Worm (Caenorhabditis elegans) whole organism, early embryonic: ENCODE results near the gene slcr-46.1.

Experiments used
- B0310.2 ChIP-seq: sonication (generic microtip); optimal IDR thresholded peaks from 2 replicates; lab custom pipeline; 2016; ENCODE audit warnings: mild to moderate bottlenecking, missing genetic modification characterization, missing compliant biosample characterization
- F13C5.2 ChIP-seq: sonication (generic microtip); optimal IDR thresholded peaks from 2 replicates; lab custom pipeline; 2017; ENCODE audit warnings: mild to moderate bottlenecking, missing genetic modification characterization, inconsistent platforms, missing compliant biosample characterization
- aly-1 ChIP-seq: sonication (generic microtip); optimal IDR thresholded peaks from 2 replicates; lab custom pipeline; 2016; ENCODE audit warnings: missing genetic modification characterization, missing compliant biosample characterization
- ama-1 ChIP-seq: fragments of 150-350 bp; optimal IDR thresholded peaks from 2 replicates; lab custom pipeline; 2014
- ceh-13 ChIP-seq: fragments of 200-800 bp; sonication (Bioruptor generic); optimal IDR thresholded peaks from 2 replicates; lab custom pipeline; 2018; ENCODE audit warnings: mild to moderate bottlenecking, missing genetic modification characterization, missing compliant biosample characterization
- ceh-36 ChIP-seq: sonication (generic microtip); optimal IDR thresholded peaks from 2 replicates; lab custom pipeline; 2016; ENCODE audit warnings: missing genetic modification characterization, inconsistent platforms, missing compliant biosample characterization
- ets-7 ChIP-seq: sonication (generic microtip); optimal IDR thresholded peaks from 2 replicates; lab custom pipeline; 2016; ENCODE audit warnings: missing genotype, missing genetic modification characterization, missing compliant biosample characterization
- flt-1 ChIP-seq: fragments of 200-800 bp; sonication (Bioruptor generic); IDR thresholded peaks from 2 replicates; pipeline ENCODE4 v1.3.6; 2022; ENCODE audit warnings: missing genetic modification characterization, missing compliant biosample characterization
- hmbx-1 ChIP-seq: sonication (generic microtip); optimal IDR thresholded peaks from 2 replicates; lab custom pipeline; 2016; ENCODE audit warnings: mild to moderate bottlenecking, missing genetic modification characterization, missing compliant biosample characterization
- hmg-4 ChIP-seq: fragments of 200-800 bp; sonication (Bioruptor generic); optimal IDR thresholded peaks from 2 replicates; lab custom pipeline; 2018; ENCODE audit warnings: mild to moderate bottlenecking, missing genetic modification characterization, missing compliant biosample characterization
- hnd-1 ChIP-seq: sonication (generic microtip); optimal IDR thresholded peaks from 2 replicates; lab custom pipeline; 2016; ENCODE audit warnings: missing genetic modification characterization, missing compliant biosample characterization
- pes-1 ChIP-seq: fragments of 200-800 bp; sonication (Bioruptor generic); IDR thresholded peaks from 2 replicates; pipeline ENCODE4 v1.3.6; 2022; ENCODE audit warnings: missing genetic modification reagents, missing genetic modification characterization, missing compliant biosample characterization
- scrt-1 ChIP-seq: fragments of 200-800 bp; sonication (Bioruptor generic); IDR thresholded peaks from 2 replicates; pipeline ENCODE4 v1.3.6; 2022; ENCODE audit warnings: missing genetic modification characterization, missing compliant biosample characterization
- sea-1 ChIP-seq: fragments of 200-800 bp; sonication (Bioruptor generic); conservative IDR thresholded peaks from 2 replicates; pipeline ENCODE4 v1.3.6; 2022; ENCODE audit warnings: missing genetic modification characterization, missing compliant biosample characterization
- tbx-11 ChIP-seq: fragments of 200-800 bp; sonication (Bioruptor generic); IDR thresholded peaks from 2 replicates; pipeline ENCODE4 v1.3.6; 2022; ENCODE audit warnings: missing genetic modification characterization, missing compliant biosample characterization
- tbx-37 ChIP-seq: fragments of 200-800 bp; sonication (Bioruptor generic); conservative IDR thresholded peaks from 2 replicates; pipeline ENCODE4 v1.3.6; 2022; ENCODE audit warnings: missing genetic modification reagents, missing genetic modification characterization, missing compliant biosample characterization
- tra-4 ChIP-seq: sonication (generic microtip); optimal IDR thresholded peaks from 2 replicates; lab custom pipeline; 2017; ENCODE audit warnings: missing genetic modification characterization, missing compliant biosample characterization

slcr-46.1 gene

ce11 chrX:4654057-4654456, 21.9 kb downstream of the slcr-46.1 start, which contains the start of gene ceh-1:
Gene ceh-1 (minus strand): TSS chrX:4654157.
- no peak for TF ChIP-seq scrt-1 (GFP tag; lab: Robert Waterston, UW)
- TF ChIP-seq ets-7 (tag; lab: Kevin White, UChicago): no peak
- no peak for TF ChIP-seq hmg-4 (GFP tag; lab: Kevin White, UChicago)

- TF ChIP-seq F13C5.2 (tag; lab: Kevin White, UChicago): no peak
- TF ChIP-seq tbx-11 (GFP tag; lab: Robert Waterston, UW): no peak
- TF ChIP-seq pes-1 (GFP tag; lab: Robert Waterston, UW): no peak
- no peak for TF ChIP-seq hmg-4 (GFP tag; lab: Kevin White, UChicago)
- TF ChIP-seq B0310.2 (tag; lab: Kevin White, UChicago): no peak
- TF ChIP-seq tbx-37: no peak
- TF ChIP-seq ets-7 (tag; lab: Kevin White, UChicago): no peak
Observed at ce11 chrX:4657577-4657976, 25.4 kb downstream of the slcr-46.1 start.

- no peak for TF ChIP-seq scrt-1 (GFP tag; lab: Robert Waterston, UW)
Observed at ce11 chrX:4658303-4658702, 26.1 kb downstream of the slcr-46.1 start.

ce11 chrX:4658706-4659105, 26.5 kb downstream of the slcr-46.1 start:
- TF ChIP-seq scrt-1 (GFP tag; lab: Robert Waterston, UW) (no peak), hmbx-1 (tag; lab: Kevin White, UChicago) (no peak), ceh-36 (tag; lab: Kevin White, UChicago) (no peak), tbx-37 (no peak), ceh-13 (GFP tag; lab: Kevin White, UChicago) (no peak), aly-1 (tag; lab: Kevin White, UChicago) (no peak), ama-1 (no peak)

ce11 chrX:4660268-4660880, 28.2 kb downstream of the slcr-46.1 start, which contains the start of gene nhr-45:
Gene nhr-45 (minus strand): TSS chrX:4660318.
- TF ChIP-seq hmbx-1 (tag; lab: Kevin White, UChicago) (no peak), flt-1 (GFP tag; lab: Robert Waterston, UW) (no peak), ceh-13 (GFP tag; lab: Kevin White, UChicago) (no peak), B0310.2 (tag; lab: Kevin White, UChicago) (no peak), tbx-11 (GFP tag; lab: Robert Waterston, UW) (no peak), ets-7 (tag; lab: Kevin White, UChicago) (no peak), sea-1 (GFP tag; lab: Robert Waterston, UW) (no peak), hnd-1 (no peak)

ce11 chrX:4662293-4662825, 30.2 kb downstream of the slcr-46.1 start:
- no peak for TF ChIP-seq tbx-11 (GFP tag; lab: Robert Waterston, UW)
- TF ChIP-seq tbx-37: no peak
- TF ChIP-seq sea-1 (GFP tag; lab: Robert Waterston, UW): no peak
- no peak for TF ChIP-seq tra-4 (tag; lab: Kevin White, UChicago)
- no peak for TF ChIP-seq B0310.2 (tag; lab: Kevin White, UChicago)
- no peak for TF ChIP-seq hmbx-1 (tag; lab: Kevin White, UChicago)
- TF ChIP-seq pes-1 (GFP tag; lab: Robert Waterston, UW): no peak
- TF ChIP-seq ets-7 (tag; lab: Kevin White, UChicago): no peak
- no peak for TF ChIP-seq flt-1 (GFP tag; lab: Robert Waterston, UW)
- no peak for TF ChIP-seq ama-1
- no peak for TF ChIP-seq hmg-4 (GFP tag; lab: Kevin White, UChicago)
- no peak for TF ChIP-seq F13C5.2 (tag; lab: Kevin White, UChicago)
- no peak for TF ChIP-seq scrt-1 (GFP tag; lab: Robert Waterston, UW)
- no peak for TF ChIP-seq ceh-36 (tag; lab: Kevin White, UChicago)
- TF ChIP-seq hnd-1: no peak
- no peak for TF ChIP-seq ceh-13 (GFP tag; lab: Kevin White, UChicago)

- TF ChIP-seq tra-4 (tag; lab: Kevin White, UChicago) (no peak), sea-1 (GFP tag; lab: Robert Waterston, UW) (no peak), flt-1 (GFP tag; lab: Robert Waterston, UW) (no peak), B0310.2 (tag; lab: Kevin White, UChicago) (no peak), ama-1 (no peak), F13C5.2 (tag; lab: Kevin White, UChicago) (no peak), ceh-36 (tag; lab: Kevin White, UChicago) (no peak), hmbx-1 (tag; lab: Kevin White, UChicago) (no peak), scrt-1 (GFP tag; lab: Robert Waterston, UW) (no peak)
Observed at ce11 chrX:4662964-4663684, 31.0 kb downstream of the slcr-46.1 start.

ce11 chrX:4664649-4665048, 32.5 kb downstream of the slcr-46.1 start:
- TF ChIP-seq hmbx-1 (tag; lab: Kevin White, UChicago): no peak
- TF ChIP-seq B0310.2 (tag; lab: Kevin White, UChicago): no peak
- no peak for TF ChIP-seq tbx-37
- TF ChIP-seq hnd-1: no peak
- TF ChIP-seq aly-1 (tag; lab: Kevin White, UChicago): no peak
- TF ChIP-seq F13C5.2 (tag; lab: Kevin White, UChicago): no peak
- TF ChIP-seq tra-4 (tag; lab: Kevin White, UChicago): no peak
- TF ChIP-seq pes-1 (GFP tag; lab: Robert Waterston, UW): no peak
- no peak for TF ChIP-seq ceh-36 (tag; lab: Kevin White, UChicago)
- TF ChIP-seq tbx-11 (GFP tag; lab: Robert Waterston, UW): no peak
- TF ChIP-seq scrt-1 (GFP tag; lab: Robert Waterston, UW): no peak
